Worm (Caenorhabditis elegans) whole organism, midembryonic: ENCODE results near the gene twk-13.

Source experiments
- T22C8.4 ChIP-seq: fragments of 200-800 bp; sonication (Bioruptor generic); IDR thresholded peaks from 2 replicates; pipeline ENCODE4 v1.3.6; 2022; ENCODE audit warnings: missing genetic modification characterization, missing compliant biosample characterization
- flt-1 ChIP-seq: fragments of 200-800 bp; sonication (Bioruptor generic); IDR thresholded peaks from 2 replicates; pipeline ENCODE4 v1.3.6; 2022; ENCODE audit warnings: missing genetic modification characterization, missing compliant biosample characterization
- med-1 ChIP-seq: sonication (generic microtip); optimal IDR thresholded peaks from 2 replicates; lab custom pipeline; 2017; ENCODE audit warnings: missing genetic modification characterization, mild to moderate bottlenecking, missing compliant biosample characterization, antibody characterized with exemption, missing genetic modification reagents; ENCODE audit not compliant: insufficient read depth
- ref-1 ChIP-seq: fragments of 200-800 bp; sonication (Bioruptor generic); conservative IDR thresholded peaks from 2 replicates; pipeline ENCODE4 v1.3.6; 2022; ENCODE audit warnings: missing genetic modification reagents, missing genetic modification characterization, missing compliant biosample characterization
- tab-1 ChIP-seq: fragments of 200-800 bp; sonication (Bioruptor generic); IDR thresholded peaks from 2 replicates; pipeline ENCODE4 v1.3.6; 2022; ENCODE audit warnings: missing genetic modification characterization, missing compliant biosample characterization

DNA sequence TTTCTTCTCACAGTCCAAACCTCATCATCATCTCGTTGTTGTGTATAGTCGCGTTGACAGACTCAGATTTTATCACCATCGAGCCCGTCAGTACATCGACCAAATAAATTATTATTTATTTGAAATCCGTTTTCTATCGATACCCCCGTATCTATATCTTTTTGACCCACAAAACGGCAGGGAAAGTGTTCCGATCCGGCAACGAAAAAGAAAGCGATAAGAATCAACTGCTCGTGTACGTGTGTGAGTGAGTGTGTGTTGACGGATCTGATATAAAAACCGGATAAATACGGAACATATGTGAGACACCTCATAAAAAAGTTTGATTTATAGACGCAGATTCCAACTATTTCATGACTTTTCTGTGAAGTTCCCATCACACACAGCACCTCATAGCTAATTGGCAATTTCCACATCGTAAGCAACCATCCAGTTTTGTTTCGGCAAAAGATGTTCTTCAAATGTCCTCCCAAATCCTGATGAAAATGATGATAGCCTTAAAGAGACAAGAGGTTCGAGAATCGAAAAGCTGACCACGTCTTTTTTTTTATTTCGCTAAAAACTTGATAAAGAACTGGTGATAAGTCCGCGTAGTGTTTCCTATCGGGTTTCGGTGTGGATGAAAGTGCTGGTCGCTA is 16.5 kb upstream of the twk-13 start:
- no peak for TF ChIP-seq tab-1
- TF ChIP-seq T22C8.4 (GFP tag; lab: Robert Waterston, UW), result no peak
- TF ChIP-seq ref-1, result no peak
- TF ChIP-seq med-1 (GFP tag; lab: Kevin White, UChicago), result no peak
- peak; percentile 54; the same call in 1 of the 2 replicates for TF ChIP-seq flt-1 (GFP tag; lab: Robert Waterston, UW)
